Worm (Caenorhabditis elegans) whole organism, midembryonic: ENCODE data around the gene K02H11.4.

Experiments used
- T22C8.4 ChIP-seq: fragments of 200-800 bp; sonication (Bioruptor generic); IDR thresholded peaks from 2 replicates; pipeline ENCODE4 v1.3.6; 2022; ENCODE audit warnings: missing genetic modification characterization, missing compliant biosample characterization
- cog-1 ChIP-seq: sonication (generic microtip); optimal IDR thresholded peaks from 2 replicates; lab custom pipeline; 2016; ENCODE audit warnings: missing genetic modification characterization, missing compliant biosample characterization
- flt-1 ChIP-seq: fragments of 200-800 bp; sonication (Bioruptor generic); IDR thresholded peaks from 2 replicates; pipeline ENCODE4 v1.3.6; 2022; ENCODE audit warnings: missing genetic modification characterization, missing compliant biosample characterization
- klf-2 ChIP-seq: fragments of 200-800 bp; sonication (Bioruptor generic); conservative IDR thresholded peaks from 2 replicates; pipeline ENCODE4 v1.3.6; 2022; ENCODE audit warnings: missing genetic modification reagents, missing genetic modification characterization, missing compliant biosample characterization
- med-1 ChIP-seq: sonication (generic microtip); optimal IDR thresholded peaks from 2 replicates; lab custom pipeline; 2017; ENCODE audit warnings: missing genetic modification characterization, mild to moderate bottlenecking, missing compliant biosample characterization, antibody characterized with exemption, missing genetic modification reagents; ENCODE audit not compliant: insufficient read depth
- ref-1 ChIP-seq: fragments of 200-800 bp; sonication (Bioruptor generic); conservative IDR thresholded peaks from 2 replicates; pipeline ENCODE4 v1.3.6; 2022; ENCODE audit warnings: missing genetic modification reagents, missing genetic modification characterization, missing compliant biosample characterization
- tab-1 ChIP-seq: fragments of 200-800 bp; sonication (Bioruptor generic); IDR thresholded peaks from 2 replicates; pipeline ENCODE4 v1.3.6; 2022; ENCODE audit warnings: missing genetic modification characterization, missing compliant biosample characterization
- ztf-23 ChIP-seq: fragments of 200-800 bp; sonication (Bioruptor generic); IDR thresholded peaks from 2 replicates; pipeline ENCODE4 v1.3.6; 2022; ENCODE audit warnings: missing genetic modification reagents, missing genetic modification characterization, missing compliant biosample characterization
- ztf-29 ChIP-seq: fragments of 200-800 bp; sonication (Bioruptor generic); IDR thresholded peaks from 2 replicates; pipeline ENCODE4 v1.3.6; 2022; ENCODE audit warnings: missing genetic modification reagents, missing genetic modification characterization, missing compliant biosample characterization

The K02H11.4 gene

DNA sequence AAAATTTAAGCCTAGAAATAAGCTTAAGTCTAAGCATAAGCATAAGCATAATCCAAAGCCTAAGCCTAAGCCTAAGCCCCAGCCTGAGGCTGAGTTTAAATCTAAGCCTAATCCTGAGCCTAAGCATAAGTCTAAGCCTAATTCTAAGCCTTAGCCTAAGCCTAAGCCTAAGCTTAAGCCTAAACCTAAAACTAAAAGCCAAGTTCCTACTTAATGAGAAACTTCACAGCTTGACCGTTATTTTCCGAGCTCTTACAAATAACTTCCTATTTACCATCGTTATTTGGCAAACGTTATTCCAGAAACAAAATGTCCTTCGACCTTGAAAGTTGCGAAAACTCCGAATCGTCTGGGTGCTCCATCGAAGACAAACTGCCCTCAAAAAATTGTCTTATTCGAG is 49.3 kb downstream of the K02H11.4 start, which contains the start of gene C38C3.4:
TSS of gene C38C3.4 (plus strand) at position 301 of the 400 bp plus-strand sequence.
- TF ChIP-seq tab-1 (GFP tag; lab: Robert Waterston, UW) (no peak), cog-1 (no peak)

DNA sequence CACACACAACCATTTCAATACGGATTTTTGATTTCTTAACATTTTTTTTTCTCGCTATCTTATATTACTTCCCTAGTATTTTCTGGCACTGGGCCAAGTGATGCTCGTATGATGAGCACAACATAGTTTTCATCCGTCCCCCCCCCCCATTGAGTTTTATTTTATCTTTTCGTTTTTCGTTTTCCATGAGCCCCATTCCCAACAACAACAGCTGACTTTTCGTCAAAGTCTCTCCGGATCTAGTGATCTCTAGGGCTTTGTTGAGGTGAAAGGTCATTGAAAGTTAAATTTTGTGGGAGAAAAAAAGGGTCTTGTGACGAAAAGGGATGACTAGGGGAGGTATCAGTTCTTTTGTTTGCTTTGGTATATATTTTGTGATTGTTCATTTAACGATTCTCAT is 50.2 kb downstream of the K02H11.4 start:
- TF ChIP-seq tab-1 (GFP tag; lab: Robert Waterston, UW) (no peak), ref-1 (GFP tag; lab: Robert Waterston, UW) (no peak), klf-2 (no peak), ztf-29 (GFP tag; lab: Robert Waterston, UW) (no peak), T22C8.4 (no peak), ztf-23 (GFP tag; lab: Robert Waterston, UW) (no peak), flt-1 (GFP tag; lab: Robert Waterston, UW) (no peak), cog-1 (no peak), med-1 (GFP tag; lab: Kevin White, UChicago) (no peak)
